Fruit fly (Drosophila melanogaster): ENCODE data around the gene Mob2.
A peak's percentile ranks its signal among the peaks of the same experiment; 100 is the strongest.

Mob2 gene

DNA sequence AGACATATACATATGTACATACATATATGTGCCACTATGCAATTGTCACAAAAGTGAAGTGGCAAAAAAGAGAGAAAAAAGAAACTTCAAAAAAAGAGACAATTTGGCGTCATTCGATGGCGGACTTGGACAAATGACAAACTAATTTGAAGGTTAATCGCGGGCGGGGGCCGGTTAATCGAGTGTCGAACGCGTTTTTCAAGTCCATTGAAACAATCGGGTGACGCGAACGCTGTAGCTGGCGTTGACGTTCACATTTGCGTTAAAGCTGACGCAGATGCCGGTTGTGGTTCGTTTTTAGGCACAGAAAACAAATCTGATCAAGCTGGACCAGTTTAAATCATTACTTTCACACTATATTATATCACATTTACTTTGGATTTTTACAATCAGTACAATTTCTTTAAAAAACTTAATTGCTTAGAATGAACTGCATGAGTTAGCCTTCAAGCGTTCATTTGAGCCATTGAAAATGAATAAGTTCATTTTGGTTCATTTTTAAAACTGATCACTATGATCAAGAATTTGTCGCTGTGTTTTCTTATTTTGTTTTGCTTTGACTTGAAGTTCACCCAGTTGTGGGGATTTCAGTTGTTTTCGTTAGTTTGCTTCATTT lies 28.2 kb downstream of the Mob2 start (continued):
- TF ChIP-seq ind (GFP tag; optimal IDR thresholded peaks at IDR 0.05) (peak; percentile 43), CG1024 (GFP tag; IDR thresholded peaks at IDR 0.05) (no peak), cwo (GFP tag; optimal IDR thresholded peaks at IDR 0.05) (peak; percentile 60), MBD-R2 (GFP tag; IDR thresholded peaks at IDR 0.05) (no peak; the same call in 1 of the 2 replicates), D (optimal IDR thresholded peaks at IDR 0.05) (no peak), D (GFP tag; optimal IDR thresholded peaks at IDR 0.05) (no peak), CG8944 (GFP tag; optimal IDR thresholded peaks at IDR 0.05) (no peak), ci (GFP tag; IDR thresholded peaks at IDR 0.05) (no peak), Camta (GFP tag; optimal IDR thresholded peaks at IDR 0.05) (peak; percentile 23), twi (tag; optimal IDR thresholded peaks at IDR 0.05) (no peak), Gug (GFP tag; IDR thresholded peaks at IDR 0.05) (no peak), toy (GFP tag; IDR thresholded peaks at IDR 0.05) (no peak), pzg (GFP tag; optimal IDR thresholded peaks at IDR 0.05) (no peak), Fer3 (tag; optimal IDR thresholded peaks at IDR 0.05) (peak; percentile 41), cas (GFP tag; IDR thresholded peaks at IDR 0.05) (no peak), CG3407 (GFP tag; optimal IDR thresholded peaks at IDR 0.05) (no peak), CG7987 (GFP tag; optimal IDR thresholded peaks at IDR 0.05) (no peak), fu2 (GFP tag; optimal IDR thresholded peaks at IDR 0.05) (peak; percentile 15), luna (GFP tag; optimal IDR thresholded peaks at IDR 0.05) (no peak), salm (tag; optimal IDR thresholded peaks at IDR 0.05) (no peak), D19B (GFP tag; optimal IDR thresholded peaks at IDR 0.05) (peak; percentile 59), NC2β (GFP tag; optimal IDR thresholded peaks at IDR 0.05) (no peak), CG11456 (GFP tag; IDR thresholded peaks at IDR 0.05) (no peak), CG10209 (GFP tag; optimal IDR thresholded peaks at IDR 0.05) (no peak), CG7745 (tag; optimal IDR thresholded peaks at IDR 0.05) (no peak), CG2116 (GFP tag; optimal IDR thresholded peaks at IDR 0.05) (no peak), gce (GFP tag; IDR thresholded peaks at IDR 0.05) (no peak), zen2 (GFP tag; IDR thresholded peaks at IDR 0.05; ENCODE audit: partially characterized antibody) (no peak), abd-A (tag; optimal IDR thresholded peaks at IDR 0.05) (peak; percentile 16), croc (GFP tag; conservative IDR thresholded peaks at IDR 0.05) (no peak), Vsx1 (GFP tag; optimal IDR thresholded peaks at IDR 0.05) (peak; percentile 32), jigr1 (GFP tag; IDR thresholded peaks at IDR 0.05) (no peak), Dad (GFP tag; optimal IDR thresholded peaks at IDR 0.05) (peak; percentile 49), CG9437 (GFP tag; optimal IDR thresholded peaks at IDR 0.05) (peak; percentile 30), Sox102F (GFP tag; optimal IDR thresholded peaks at IDR 0.05) (peak; percentile 48), Sry-δ (GFP tag; optimal IDR thresholded peaks at IDR 0.05) (no peak), phol (tag; optimal IDR thresholded peaks at IDR 0.05) (peak; percentile 19), ac (GFP tag; optimal IDR thresholded peaks at IDR 0.05) (no peak)

DNA sequence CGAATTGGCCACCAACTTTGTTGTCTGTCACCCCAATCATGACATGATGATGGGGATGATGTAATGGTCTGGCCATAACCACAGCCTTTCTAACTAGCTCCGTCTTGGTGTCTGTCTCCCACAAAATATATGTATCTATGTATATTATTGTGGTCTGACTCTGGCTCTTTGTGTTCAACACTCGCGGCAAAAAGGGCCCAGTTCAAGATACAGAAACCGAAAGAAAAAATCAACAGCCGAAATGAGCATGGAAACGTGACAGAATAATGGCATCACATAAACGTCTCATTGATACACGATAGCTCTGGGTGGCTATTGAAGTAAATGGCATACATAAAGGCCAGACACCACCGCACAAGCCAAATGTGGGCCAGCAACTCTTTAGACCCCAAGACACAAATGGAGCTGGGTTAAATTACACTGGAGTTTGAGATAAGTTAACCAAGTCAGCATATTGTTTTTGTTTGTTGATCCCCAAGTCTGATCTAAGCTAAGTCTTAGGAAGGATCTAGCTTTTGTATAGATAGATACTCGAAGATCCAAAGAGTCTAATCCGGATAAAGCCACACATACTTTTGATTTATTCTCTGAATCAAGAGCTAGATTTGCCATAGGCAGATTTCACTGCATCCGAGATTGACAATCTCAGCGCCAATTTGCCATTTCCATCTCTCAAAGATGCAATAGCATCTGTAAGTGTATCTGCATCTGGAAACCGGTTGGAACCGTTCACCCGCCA lies 29.9 kb downstream of the Mob2 start:
- peak; percentile 12 for TF ChIP-seq cwo (GFP tag; optimal IDR thresholded peaks at IDR 0.05)
- TF ChIP-seq emc (GFP tag; optimal IDR thresholded peaks at IDR 0.05): no peak
- no peak for TF ChIP-seq Adf1 (GFP tag; IDR thresholded peaks at IDR 0.05)
- peak; percentile 83 for TF ChIP-seq CG13894 (tag; optimal IDR thresholded peaks at IDR 0.05)
- peak; percentile 44 for TF ChIP-seq B-H2 (GFP tag; optimal IDR thresholded peaks at IDR 0.05)
- TF ChIP-seq CG12769 (tag; optimal IDR thresholded peaks at IDR 0.05): peak; percentile 6
- no peak for TF ChIP-seq danr (GFP tag; IDR thresholded peaks at IDR 0.05)
- TF ChIP-seq CG9727 (GFP tag; optimal IDR thresholded peaks at IDR 0.05): no peak
- no peak for TF ChIP-seq Nf-YC (tag; optimal IDR thresholded peaks at IDR 0.05)
- no peak for TF ChIP-seq Oaz (GFP tag; IDR thresholded peaks at IDR 0.05)
- TF ChIP-seq p53 (GFP tag; optimal IDR thresholded peaks at IDR 0.05): no peak
- peak; percentile 0 for TF ChIP-seq CG15269 (tag; optimal IDR thresholded peaks at IDR 0.05)
- 0 out of 2 replicates have a peak, but pooled peaks have one; percentile 25 for TF ChIP-seq CG9932 (GFP tag; IDR thresholded peaks at IDR 0.05)
- no peak for TF ChIP-seq psq (GFP tag; optimal IDR thresholded peaks at IDR 0.05)
- TF ChIP-seq Dek (tag; optimal IDR thresholded peaks at IDR 0.05): no peak

Data from whole organism, embryonic.